Worm (Caenorhabditis elegans) whole organism, early embryonic: ENCODE data around the gene K08B12.3.

Experiments
- B0310.2 ChIP-seq: sonication (generic microtip); optimal IDR thresholded peaks from 2 replicates; lab custom pipeline; 2016; ENCODE audit warnings: mild to moderate bottlenecking, missing genetic modification characterization, missing compliant biosample characterization
- ama-1 ChIP-seq: fragments of 150-350 bp; optimal IDR thresholded peaks from 2 replicates; lab custom pipeline; 2014
- ceh-13 ChIP-seq: fragments of 200-800 bp; sonication (Bioruptor generic); optimal IDR thresholded peaks from 2 replicates; lab custom pipeline; 2018; ENCODE audit warnings: mild to moderate bottlenecking, missing genetic modification characterization, missing compliant biosample characterization
- ceh-36 ChIP-seq: sonication (generic microtip); optimal IDR thresholded peaks from 2 replicates; lab custom pipeline; 2016; ENCODE audit warnings: missing genetic modification characterization, inconsistent platforms, missing compliant biosample characterization
- ets-7 ChIP-seq: sonication (generic microtip); optimal IDR thresholded peaks from 2 replicates; lab custom pipeline; 2016; ENCODE audit warnings: missing genotype, missing genetic modification characterization, missing compliant biosample characterization
- flt-1 ChIP-seq: fragments of 200-800 bp; sonication (Bioruptor generic); IDR thresholded peaks from 2 replicates; pipeline ENCODE4 v1.3.6; 2022; ENCODE audit warnings: missing genetic modification characterization, missing compliant biosample characterization
- hmbx-1 ChIP-seq: sonication (generic microtip); optimal IDR thresholded peaks from 2 replicates; lab custom pipeline; 2016; ENCODE audit warnings: mild to moderate bottlenecking, missing genetic modification characterization, missing compliant biosample characterization
- scrt-1 ChIP-seq: fragments of 200-800 bp; sonication (Bioruptor generic); IDR thresholded peaks from 2 replicates; pipeline ENCODE4 v1.3.6; 2022; ENCODE audit warnings: missing genetic modification characterization, missing compliant biosample characterization
- sea-1 ChIP-seq: fragments of 200-800 bp; sonication (Bioruptor generic); conservative IDR thresholded peaks from 2 replicates; pipeline ENCODE4 v1.3.6; 2022; ENCODE audit warnings: missing genetic modification characterization, missing compliant biosample characterization
- tra-4 ChIP-seq: sonication (generic microtip); optimal IDR thresholded peaks from 2 replicates; lab custom pipeline; 2017; ENCODE audit warnings: missing genetic modification characterization, missing compliant biosample characterization

DNA sequence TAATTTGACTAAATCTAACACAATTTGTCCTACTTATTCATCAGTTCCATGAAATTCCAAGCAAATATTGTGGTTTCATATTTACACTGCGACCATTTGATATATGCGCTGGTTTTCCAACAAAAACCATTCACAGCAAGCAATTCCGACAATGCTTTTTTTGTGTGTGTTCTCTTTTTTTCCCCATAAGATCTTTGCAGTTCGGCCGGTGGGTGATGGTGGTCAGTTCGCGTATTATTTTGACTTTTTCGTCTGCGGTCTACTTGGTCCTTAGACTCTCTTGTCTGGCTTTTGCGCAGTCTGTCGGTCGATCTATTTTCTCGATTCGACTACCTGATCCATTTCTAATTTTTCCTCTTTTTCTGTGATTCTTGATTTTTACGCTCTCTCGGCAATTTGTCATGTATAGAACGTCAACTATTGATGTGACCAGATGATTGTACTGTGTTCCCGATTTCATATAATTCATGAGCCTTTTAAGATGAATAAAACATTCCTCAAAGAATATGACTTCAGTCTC is 21.7 kb upstream of the K08B12.3 start:
- no peak for TF ChIP-seq hmbx-1 (tag; lab: Kevin White, UChicago)
- no peak for TF ChIP-seq tra-4 (tag; lab: Kevin White, UChicago)
- TF ChIP-seq ceh-13 (GFP tag; lab: Kevin White, UChicago), result no peak
- no peak for TF ChIP-seq B0310.2 (tag; lab: Kevin White, UChicago)
- no peak for TF ChIP-seq ama-1 (lab: Kevin White, UChicago)
- no peak for TF ChIP-seq ets-7 (tag; lab: Kevin White, UChicago)
- TF ChIP-seq sea-1 (GFP tag; lab: Robert Waterston, UW), result no peak
- TF ChIP-seq ceh-36 (tag; lab: Kevin White, UChicago), result no peak
- TF ChIP-seq flt-1 (GFP tag; lab: Robert Waterston, UW), result no peak
- TF ChIP-seq scrt-1 (GFP tag; lab: Robert Waterston, UW), result no peak
